Fruit fly (Drosophila melanogaster) whole organism, wandering third instar larva: ENCODE measurements around the gene Smg6.

Experiments used
- Abd-B ChIP-seq: fragments of >200 bp; optimal IDR thresholded peaks from 2 replicates; lab custom pipeline; 2017; ENCODE audit warnings: missing biosample characterization, missing genetic modification characterization
- CG32264 ChIP-seq: fragments of 200-800 bp; sonication (Bioruptor generic); optimal IDR thresholded peaks from 2 replicates; lab custom pipeline; 2016; ENCODE audit warnings: missing biosample characterization, missing genetic modification characterization
- CG9705 ChIP-seq: fragments of 200-800 bp; sonication (Bioruptor generic); optimal IDR thresholded peaks from 2 replicates; lab custom pipeline; 2018; ENCODE audit warnings: missing biosample characterization, mild to moderate bottlenecking, missing genetic modification characterization
- CrebA ChIP-seq: fragments of 200-800 bp; sonication (Bioruptor generic); optimal IDR thresholded peaks from 2 replicates; lab custom pipeline; 2016; ENCODE audit warnings: missing biosample characterization, mild to moderate bottlenecking, missing genetic modification characterization, borderline replicate concordance
- Dfd ChIP-seq: fragments of >200 bp; optimal IDR thresholded peaks from 2 replicates; lab custom pipeline; 2017; ENCODE audit warnings: missing biosample characterization, missing genetic modification characterization
- Dif ChIP-seq: fragments of 200-275, 200-300 bp; sonication (Bioruptor generic); optimal IDR thresholded peaks from 2 replicates; lab custom pipeline; 2018; ENCODE audit warnings: missing biosample characterization, missing genetic modification characterization; ENCODE audit not compliant: partially characterized antibody
- GATAd ChIP-seq: sonication (Bioruptor generic); optimal IDR thresholded peaks from 2 replicates; lab custom pipeline; 2016; ENCODE audit warnings: missing biosample characterization, missing genetic modification characterization
- HLH106 ChIP-seq: fragments of 200-800 bp; optimal IDR thresholded peaks from 3 replicates; lab custom pipeline; 2019; ENCODE audit warnings: missing biosample characterization, mild to moderate bottlenecking, missing genetic modification characterization, moderate library complexity
- Hnf4 ChIP-seq: fragments of 200-800 bp; sonication (Bioruptor generic); optimal IDR thresholded peaks from 2 replicates; lab custom pipeline; 2016; ENCODE audit warnings: missing biosample characterization, mild to moderate bottlenecking, missing genetic modification characterization
- Hr78 ChIP-seq: fragments of >200 bp; optimal IDR thresholded peaks from 2 replicates; lab custom pipeline; 2017; ENCODE audit warnings: missing biosample characterization, missing genetic modification characterization
- Hr83 ChIP-seq: fragments of 200-300 bp; sonication (Bioruptor generic); optimal IDR thresholded peaks from 2 replicates; lab custom pipeline; 2016; ENCODE audit warnings: missing biosample characterization, mild to moderate bottlenecking, missing genetic modification characterization, moderate library complexity; ENCODE audit not compliant: poor library complexity, severe bottlenecking
- Jra ChIP-seq: sonication (Bioruptor generic); optimal IDR thresholded peaks from 2 replicates; lab custom pipeline; 2016; ENCODE audit warnings: missing biosample characterization, missing genetic modification characterization
- Mio ChIP-seq: sonication (Bioruptor generic); optimal IDR thresholded peaks from 2 replicates; lab custom pipeline; 2016; ENCODE audit warnings: missing biosample characterization, missing genetic modification characterization
- Myc ChIP-seq: fragments of >200 bp; optimal IDR thresholded peaks from 2 replicates; lab custom pipeline; 2017
- N ChIP-seq: fragments of >200 bp; optimal IDR thresholded peaks from 2 replicates; lab custom pipeline; 2018; ENCODE audit warnings: missing biosample characterization, missing external identifiers, missing genetic modification characterization
- OdsH ChIP-seq: fragments of 200-800 bp; sonication (Bioruptor generic); optimal IDR thresholded peaks from 2 replicates; lab custom pipeline; 2016; ENCODE audit warnings: missing biosample characterization, mild to moderate bottlenecking, missing genetic modification characterization
- Rel ChIP-seq, 2 experiments: fragments of 200-800 bp; sonication (Bioruptor generic) in 1 of 2; optimal IDR thresholded peaks; 2 replicates in 1 of 2; 3 replicates in 1 of 2; lab custom pipeline; 2016 to 2019; ENCODE audit warnings: mild to moderate bottlenecking in 2 of 2, missing biosample characterization in 2 of 2, missing genetic modification characterization in 2 of 2, moderate library complexity in 1 of 2
- Sp1 ChIP-seq: fragments of 200-800 bp; sonication (Bioruptor generic); optimal IDR thresholded peaks from 3 replicates; lab custom pipeline; 2019; ENCODE audit warnings: missing biosample characterization, mild to moderate bottlenecking, missing genetic modification characterization, moderate library complexity
- Vsx2 ChIP-seq: fragments of 200-300, 225-300 bp; sonication (Bioruptor generic); optimal IDR thresholded peaks from 2 replicates; lab custom pipeline; 2018; ENCODE audit warnings: missing biosample characterization, missing genetic modification characterization; ENCODE audit not compliant: partially characterized antibody
- br ChIP-seq: fragments of 200-800 bp; sonication (Bioruptor generic); optimal IDR thresholded peaks from 2 replicates; lab custom pipeline; 2016; ENCODE audit warnings: missing biosample characterization, missing genetic modification characterization
- brk ChIP-seq: fragments of 200-800 bp; sonication (Bioruptor generic); optimal IDR thresholded peaks from 2 replicates; lab custom pipeline; 2016; ENCODE audit warnings: missing biosample characterization, mild to moderate bottlenecking, missing genetic modification characterization
- dl ChIP-seq, 2 experiments: fragments of 175-275, 200-275 bp in 1 of 2; fragments of 200-275 bp in 1 of 2; sonication (Bioruptor generic); optimal IDR thresholded peaks; lab custom pipeline; 2018; ENCODE audit warnings: mild to moderate bottlenecking in 2 of 2, missing biosample characterization in 2 of 2, missing genetic modification characterization in 2 of 2, moderate library complexity in 2 of 2; ENCODE audit not compliant: partially characterized antibody in 2 of 2, insufficient read depth in 1 of 2
- dmrt93B ChIP-seq: fragments of 200-800 bp; sonication (Bioruptor generic); optimal IDR thresholded peaks from 2 replicates; lab custom pipeline; 2018; ENCODE audit warnings: missing biosample characterization, mild to moderate bottlenecking, missing genetic modification characterization
- dsf ChIP-seq: sonication (Bioruptor generic); optimal IDR thresholded peaks from 2 replicates; lab custom pipeline; 2016; ENCODE audit warnings: missing biosample characterization, missing genetic modification characterization, borderline replicate concordance
- ey ChIP-seq: fragments of 200-800 bp; sonication (Bioruptor generic); optimal IDR thresholded peaks from 2 replicates; lab custom pipeline; 2016; ENCODE audit warnings: missing biosample characterization, missing genetic modification characterization
- foxo ChIP-seq, 2 experiments: fragments of 200-800 bp; sonication (Bioruptor generic); optimal IDR thresholded peaks; 2 replicates in 1 of 2; 3 replicates in 1 of 2; lab custom pipeline; 2016 to 2017; ENCODE audit warnings: missing biosample characterization in 2 of 2, missing genetic modification characterization in 2 of 2
- fru ChIP-seq: fragments of 200-800 bp; sonication (Bioruptor generic); optimal IDR thresholded peaks from 3 replicates; lab custom pipeline; 2016; ENCODE audit warnings: missing biosample characterization, mild to moderate bottlenecking, missing genetic modification characterization
- h ChIP-seq: fragments of 200-800 bp; sonication (Bioruptor generic); optimal IDR thresholded peaks from 3 replicates; lab custom pipeline; 2016; ENCODE audit warnings: missing biosample characterization, mild to moderate bottlenecking, missing genetic modification characterization
- jim ChIP-seq: fragments of 175-275, 200-325 bp; sonication (Bioruptor generic); optimal IDR thresholded peaks from 2 replicates; lab custom pipeline; 2016; ENCODE audit warnings: missing biosample characterization, mild to moderate bottlenecking, missing genetic modification characterization
- lola ChIP-seq: fragments of >200 bp; optimal IDR thresholded peaks from 2 replicates; lab custom pipeline; 2017; ENCODE audit warnings: missing biosample characterization, missing genetic modification characterization
- pan ChIP-seq: fragments of >200 bp; optimal IDR thresholded peaks from 2 replicates; lab custom pipeline; 2017
- psq ChIP-seq: fragments of 200-800 bp; sonication (Bioruptor generic); optimal IDR thresholded peaks from 3 replicates; lab custom pipeline; 2017; ENCODE audit warnings: missing biosample characterization, mild to moderate bottlenecking, missing genetic modification characterization, moderate library complexity
- rgr ChIP-seq: fragments of 200-800 bp; sonication (Bioruptor generic); optimal IDR thresholded peaks from 3 replicates; lab custom pipeline; 2016; ENCODE audit warnings: missing biosample characterization, mild to moderate bottlenecking, missing genetic modification characterization
- sage ChIP-seq: fragments of 200-800 bp; sonication (Bioruptor generic); optimal IDR thresholded peaks from 2 replicates; lab custom pipeline; 2016; ENCODE audit warnings: missing biosample characterization, mild to moderate bottlenecking, missing genetic modification characterization
- sv ChIP-seq: fragments of 200-800 bp; sonication (Bioruptor generic); optimal IDR thresholded peaks from 3 replicates; lab custom pipeline; 2016; ENCODE audit warnings: missing biosample characterization, missing genetic modification characterization
- tai ChIP-seq: sonication (Bioruptor generic); optimal IDR thresholded peaks from 2 replicates; lab custom pipeline; 2016; ENCODE audit warnings: missing biosample characterization, missing genetic modification characterization
- usp ChIP-seq: fragments of >200 bp; optimal IDR thresholded peaks from 2 replicates; lab custom pipeline; 2017; ENCODE audit warnings: missing biosample characterization, missing genetic modification characterization
- woc ChIP-seq: sonication (Bioruptor generic); optimal IDR thresholded peaks from 2 replicates; lab custom pipeline; 2016; ENCODE audit warnings: missing biosample characterization, mild to moderate bottlenecking, missing genetic modification characterization

Smg6 gene

dm6 chr3R:25027281-25028219 lies 5.7 kb downstream of the Smg6 start:
- TF ChIP-seq Jra (GFP tag; lab: Kevin White, UChicago) (peak; percentile 50), CG9705 (peak; percentile 2), pan (no peak), CG32264 (GFP tag; lab: Kevin White, UChicago) (peak; percentile 79), jim (no peak), psq (GFP tag; lab: Kevin White, UChicago) (peak; percentile 60), Rel (GFP tag; optimal IDR thresholded peaks at IDR 0.05; lab: Kevin White, UChicago) (no peak), Rel (tag; optimal IDR thresholded peaks at IDR 0.05; lab: Kevin White, UChicago) (peak; percentile 13), Mio (GFP tag; lab: Kevin White, UChicago) (peak; percentile 39), ey (GFP tag; lab: Kevin White, UChicago) (peak; percentile 72), rgr (GFP tag; lab: Kevin White, UChicago) (peak; percentile 69), Dif (peak; percentile 45), h (GFP tag; lab: Kevin White, UChicago) (peak; percentile 77), Sp1 (GFP tag; lab: Kevin White, UChicago) (peak; percentile 79), foxo (GFP tag; optimal IDR thresholded peaks at IDR 0.05; lab: Kevin White, UChicago) (peak; percentile 72 to 81), Hr83 (GFP tag; lab: Kevin White, UChicago) (peak; percentile 8), dmrt93B (GFP tag; lab: Kevin White, UChicago) (no peak), OdsH (peak; percentile 71), Dfd (no peak)

- TF ChIP-seq CG9705: peak; percentile 88
- no peak for TF ChIP-seq lola (GFP tag; lab: Kevin White, UChicago)
- TF ChIP-seq Hnf4 (GFP tag; lab: Kevin White, UChicago): no peak
- TF ChIP-seq Dfd: no peak
- TF ChIP-seq dsf (GFP tag; lab: Kevin White, UChicago): peak; percentile 85
- TF ChIP-seq CrebA (GFP tag; lab: Kevin White, UChicago): no peak
- peak; percentile 85 for TF ChIP-seq woc (GFP tag; lab: Kevin White, UChicago)
- no peak for TF ChIP-seq sage (GFP tag; lab: Kevin White, UChicago)
- TF ChIP-seq Hr83 (GFP tag; lab: Kevin White, UChicago): peak; percentile 98
- TF ChIP-seq Sp1 (GFP tag; lab: Kevin White, UChicago): peak; percentile 90
- peak; percentile 60 for TF ChIP-seq Mio (GFP tag; lab: Kevin White, UChicago)
- peak; percentile 83 for TF ChIP-seq psq (GFP tag; lab: Kevin White, UChicago)
- TF ChIP-seq brk: no peak
- no peak for TF ChIP-seq dmrt93B (GFP tag; lab: Kevin White, UChicago)
- peak; percentile 93 for TF ChIP-seq Jra (GFP tag; lab: Kevin White, UChicago)
- peak; percentile 95 for TF ChIP-seq h (GFP tag; lab: Kevin White, UChicago)
- TF ChIP-seq tai (GFP tag; lab: Kevin White, UChicago): no peak
- TF ChIP-seq Abd-B (GFP tag; lab: Kevin White, UChicago): no peak
- peak; percentile 84 for TF ChIP-seq GATAd
- peak; percentile 70 for TF ChIP-seq jim
- TF ChIP-seq Hr78: no peak
- TF ChIP-seq Rel (GFP tag; optimal IDR thresholded peaks at IDR 0.05; lab: Kevin White, UChicago): no peak
- peak; percentile 76 for TF ChIP-seq Rel (tag; optimal IDR thresholded peaks at IDR 0.05; lab: Kevin White, UChicago)
- no peak for TF ChIP-seq pan
- peak; percentile 87 for TF ChIP-seq OdsH
- peak; percentile 87 for TF ChIP-seq CG32264 (GFP tag; lab: Kevin White, UChicago)
- peak; percentile 54 for TF ChIP-seq Vsx2
- TF ChIP-seq HLH106 (tag; lab: Kevin White, UChicago): peak; percentile 92
- TF ChIP-seq foxo (GFP tag; optimal IDR thresholded peaks at IDR 0.05; lab: Kevin White, UChicago): peak; percentile 14 to 94
- TF ChIP-seq usp (GFP tag; lab: Kevin White, UChicago): no peak
- TF ChIP-seq br (GFP tag; lab: Kevin White, UChicago): peak; percentile 93
- TF ChIP-seq Dif: no peak
- peak; percentile 93 for TF ChIP-seq fru (GFP tag; lab: Kevin White, UChicago)
- TF ChIP-seq rgr (GFP tag; lab: Kevin White, UChicago): peak; percentile 94
- TF ChIP-seq dl (GFP tag; optimal IDR thresholded peaks at IDR 0.05; lab: Kevin White, UChicago; ENCODE audit: insufficient read depth in 1 of 2, partially characterized antibody in 2 of 2): no peak
- TF ChIP-seq Myc (lab: Kevin White, UChicago): peak; percentile 46
- no peak for TF ChIP-seq N (GFP tag; lab: Kevin White, UChicago)
- peak; percentile 92 for TF ChIP-seq ey (GFP tag; lab: Kevin White, UChicago)
- TF ChIP-seq sv: peak; percentile 95
These were observed 8.2 kb downstream of the Smg6 start, which contains the start of the genes EMC6 and Hr96 for dm6 chr3R:25024895-25025557. Gene EMC6, minus strand, starts transcription at chr3R:25025017. Gene Hr96, plus strand, starts transcription at chr3R:25025235.
